Fruit fly (Drosophila melanogaster) whole organism, pupa: Measurements from ENCODE around the gene twe.

Experiments used
- CG10348 ChIP-seq: fragments of 200-800 bp; sonication (Bioruptor generic); IDR thresholded peaks from 2 replicates; pipeline ENCODE4 v1.3.6; 2022; ENCODE audit warnings: missing biosample characterization, missing genetic modification characterization
- CG12605 ChIP-seq: fragments of 200-800 bp; sonication (Bioruptor generic); IDR thresholded peaks from 2 replicates; pipeline ENCODE4 v1.3.6; 2022; ENCODE audit warnings: missing biosample characterization, missing genetic modification characterization
- CG13204 ChIP-seq: fragments of 200-800 bp; sonication (Bioruptor generic); optimal IDR thresholded peaks from 2 replicates; lab custom pipeline; 2018; ENCODE audit warnings: missing biosample characterization, mild to moderate bottlenecking, missing genetic modification characterization, moderate library complexity
- CG14655 ChIP-seq: fragments of 200-800 bp; sonication (Bioruptor generic); optimal IDR thresholded peaks from 3 replicates; lab custom pipeline; 2017; ENCODE audit warnings: mild to moderate bottlenecking, missing biosample characterization, missing genetic modification reagents, missing genetic modification characterization
- CG17806 ChIP-seq: fragments of 200-800 bp; sonication (Bioruptor generic); optimal IDR thresholded peaks from 2 replicates; lab custom pipeline; 2018; ENCODE audit warnings: missing biosample characterization, mild to moderate bottlenecking, missing genetic modification characterization, moderate library complexity
- CG32121 ChIP-seq: fragments of 200-800 bp; sonication (Bioruptor generic); IDR thresholded peaks from 2 replicates; pipeline ENCODE4 v1.3.6; 2022; ENCODE audit warnings: missing biosample characterization, missing genetic modification characterization
- CG34367 ChIP-seq: fragments of 200-800 bp; sonication (Bioruptor generic); optimal IDR thresholded peaks from 2 replicates; lab custom pipeline; 2018; ENCODE audit warnings: missing biosample characterization, mild to moderate bottlenecking, missing genetic modification characterization
- CG8159 ChIP-seq: fragments of 200-800 bp; sonication (Bioruptor generic); optimal IDR thresholded peaks from 3 replicates; lab custom pipeline; 2018; ENCODE audit warnings: missing biosample characterization, mild to moderate bottlenecking, missing genetic modification characterization, moderate library complexity
- EcR ChIP-seq: fragments of 200-800 bp; sonication (Bioruptor generic); optimal IDR thresholded peaks from 3 replicates; lab custom pipeline; 2019; ENCODE audit warnings: missing biosample characterization, missing genetic modification characterization, mild to moderate bottlenecking, moderate library complexity, missing genetic modification reagents
- Pif1A ChIP-seq: fragments of 200-800 bp; sonication (Bioruptor generic); optimal IDR thresholded peaks from 3 replicates; lab custom pipeline; 2016; ENCODE audit warnings: missing biosample characterization, missing genetic modification characterization
- Pif1B ChIP-seq: fragments of 200-800 bp; sonication (Bioruptor generic); optimal IDR thresholded peaks from 3 replicates; lab custom pipeline; 2016; ENCODE audit warnings: missing biosample characterization, missing genetic modification characterization
- Snoo ChIP-seq: fragments of 200-800 bp; sonication (Bioruptor generic); optimal IDR thresholded peaks from 3 replicates; lab custom pipeline; 2017; ENCODE audit warnings: missing biosample characterization, mild to moderate bottlenecking, missing genetic modification characterization, inconsistent platforms

DNA sequence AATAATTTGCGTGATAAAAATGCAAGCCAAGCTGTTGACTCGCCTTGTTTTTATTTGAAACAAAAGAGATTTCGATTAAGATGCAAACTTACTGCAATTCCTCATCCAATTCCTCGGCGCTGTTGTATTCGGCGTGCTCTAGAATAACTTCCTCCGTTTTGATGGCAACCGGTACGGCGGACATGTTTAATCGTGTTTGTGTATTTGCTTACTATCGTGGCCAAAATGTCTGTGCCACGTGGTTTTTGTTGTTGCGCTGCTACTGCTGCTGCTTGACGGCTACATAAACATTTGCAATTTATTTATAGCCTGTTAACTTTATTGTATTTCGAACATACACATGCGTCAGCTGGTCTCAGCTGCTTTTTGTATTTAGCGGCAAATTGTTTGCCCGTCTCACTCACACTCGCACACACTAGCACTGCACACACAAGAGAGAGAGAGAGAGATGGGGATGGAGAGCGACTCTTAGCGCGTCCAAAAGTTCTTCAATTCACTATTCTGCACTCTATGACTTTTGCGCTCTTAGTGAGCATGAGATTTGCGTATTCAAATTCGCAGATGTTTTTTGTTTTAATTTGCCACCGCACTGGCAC, 25.4 kb upstream of the twe start:
- TF ChIP-seq CG14655 (GFP tag; lab: Kevin White, UChicago) (no peak), CG12605 (GFP tag; lab: Robert Waterston, UW) (no peak), CG10348 (no peak), CG8159 (no peak), CG17806 (tag; lab: Kevin White, UChicago) (no peak), Snoo (tag; lab: Kevin White, UChicago) (no peak), Pif1A (GFP tag; lab: Kevin White, UChicago) (no peak), Pif1B (GFP tag; lab: Kevin White, UChicago) (no peak), CG13204 (GFP tag; lab: Kevin White, UChicago) (no peak), CG32121 (no peak), CG34367 (tag; lab: Kevin White, UChicago) (no peak), EcR (GFP tag; lab: Kevin White, UChicago) (no peak)
